Worm (Caenorhabditis elegans): ENCODE data around the gene srb-5.
A peak's percentile ranks its signal among the peaks of the same experiment; 100 is the strongest.

srb-5 gene

ce11 chrII:5148349-5148748 lies 14.8 kb downstream of the srb-5 start, which contains the start of gene F58A6.5:
TSS of gene F58A6.5 (minus strand) at chrII:5148449.
- TF ChIP-seq C08G9.2 (tag; optimal IDR thresholded peaks at IDR 0.05) (no peak), ceh-22 (tag; optimal IDR thresholded peaks at IDR 0.05) (no peak), eyg-1 (tag; optimal IDR thresholded peaks at IDR 0.05) (no peak), ceh-18 (tag; optimal IDR thresholded peaks at IDR 0.05) (no peak), sdc-2 (tag; optimal IDR thresholded peaks at IDR 0.05) (no peak), ceh-45 (GFP tag; IDR thresholded peaks at IDR 0.05) (no peak), ceh-9 (tag; optimal IDR thresholded peaks at IDR 0.05) (no peak), F13H6.1 (tag; optimal IDR thresholded peaks at IDR 0.05) (no peak), lin-11 (tag; optimal IDR thresholded peaks at IDR 0.05) (no peak), ceh-6 (GFP tag; optimal IDR thresholded peaks at IDR 0.05) (no peak), ceh-19 (GFP tag; optimal IDR thresholded peaks at IDR 0.05) (no peak), unc-3 (GFP tag; conservative IDR thresholded peaks at IDR 0.05) (no peak), unc-3 (tag; optimal IDR thresholded peaks at IDR 0.05) (no peak), ahr-1 (tag; optimal IDR thresholded peaks at IDR 0.05) (no peak), pag-3 (tag; optimal IDR thresholded peaks at IDR 0.05; ENCODE audit: borderline replicate concordance) (no peak), nhr-232 (tag; optimal IDR thresholded peaks at IDR 0.05) (no peak), elt-2 (tag; optimal IDR thresholded peaks at IDR 0.05) (no peak), elt-4 (tag; optimal IDR thresholded peaks at IDR 0.05) (no peak), fax-1 (tag; optimal IDR thresholded peaks at IDR 0.05) (no peak), hlh-15 (tag; optimal IDR thresholded peaks at IDR 0.05) (no peak)

ce11 chrII:5142619-5143018 lies 20.6 kb downstream of the srb-5 start, which contains the start of gene F58A6.1:
TSS of gene F58A6.1 (plus strand) at chrII:5142919.
- no peak for TF ChIP-seq ceh-34 (tag; optimal IDR thresholded peaks at IDR 0.05)
- no peak for TF ChIP-seq unc-86 (tag; optimal IDR thresholded peaks at IDR 0.05)
- no peak for TF ChIP-seq elt-2 (tag; optimal IDR thresholded peaks at IDR 0.05)
- TF ChIP-seq C08G9.2 (tag; optimal IDR thresholded peaks at IDR 0.05) = no peak
- TF ChIP-seq zip-5 (tag; optimal IDR thresholded peaks at IDR 0.05) = no peak
- no peak for TF ChIP-seq pros-1 (tag; optimal IDR thresholded peaks at IDR 0.05)
- TF ChIP-seq elt-4 (tag; optimal IDR thresholded peaks at IDR 0.05) = no peak
- TF ChIP-seq fkh-6 (tag; optimal IDR thresholded peaks at IDR 0.05) = no peak
- no peak for TF ChIP-seq sox-2 (GFP tag; IDR thresholded peaks at IDR 0.05)
- TF ChIP-seq eyg-1 (tag; optimal IDR thresholded peaks at IDR 0.05) = no peak
- no peak for TF ChIP-seq F13H6.1 (tag; optimal IDR thresholded peaks at IDR 0.05)
- TF ChIP-seq lin-11 (tag; optimal IDR thresholded peaks at IDR 0.05) = no peak
- TF ChIP-seq ceh-45 (GFP tag; IDR thresholded peaks at IDR 0.05) = no peak
- TF ChIP-seq ceh-9 (tag; optimal IDR thresholded peaks at IDR 0.05) = no peak

- TF ChIP-seq elt-2 (tag; optimal IDR thresholded peaks at IDR 0.05) (peak; percentile 65), nfya-1 (tag; optimal IDR thresholded peaks at IDR 0.05) (no peak)
These were observed 21.2 kb downstream of the srb-5 start, which contains the start of gene nas-29 for ce11 chrII:5141945-5142514. TSS of gene nas-29 (minus strand) at chrII:5142036.

- no peak for TF ChIP-seq ceh-2 (tag; optimal IDR thresholded peaks at IDR 0.05)
- TF ChIP-seq unc-3 (GFP tag; conservative IDR thresholded peaks at IDR 0.05) = no peak
- TF ChIP-seq unc-3 (tag; optimal IDR thresholded peaks at IDR 0.05) = no peak
- no peak for TF ChIP-seq syd-9 (tag; optimal IDR thresholded peaks at IDR 0.05)
- no peak for TF ChIP-seq unc-55 (GFP tag; optimal IDR thresholded peaks at IDR 0.05)
- no peak for TF ChIP-seq pha-2 (tag; optimal IDR thresholded peaks at IDR 0.05)
These were observed 26.9 kb downstream of the srb-5 start, which contains the start of gene F58A6.2 for ce11 chrII:5136296-5136767. TSS of gene F58A6.2 (plus strand) at chrII:5136717.

DNA sequence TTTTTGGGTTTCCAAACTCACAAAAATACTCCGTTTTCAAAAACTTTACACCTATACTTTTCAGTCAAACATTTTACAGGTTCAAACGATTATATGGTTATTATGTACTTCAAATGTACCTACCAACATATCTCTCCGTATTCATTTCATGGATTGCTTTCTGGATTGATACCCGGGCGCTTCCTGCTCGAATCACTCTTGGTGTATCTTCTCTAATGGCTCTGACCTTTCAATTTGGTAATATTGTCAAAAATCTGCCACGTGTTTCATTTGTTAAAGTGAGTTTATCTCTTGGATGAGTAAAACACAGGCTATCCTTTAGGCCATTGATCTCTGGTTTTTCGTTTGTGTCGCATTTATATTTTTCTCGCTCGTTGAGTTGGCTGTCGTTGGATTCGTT lies 31.4 kb downstream of the srb-5 start:
- TF ChIP-seq sdc-2 (tag; optimal IDR thresholded peaks at IDR 0.05) (no peak), tbx-7 (tag; optimal IDR thresholded peaks at IDR 0.05) (no peak), nhr-232 (tag; optimal IDR thresholded peaks at IDR 0.05) (no peak), pha-2 (tag; optimal IDR thresholded peaks at IDR 0.05) (no peak), lim-6 (tag; optimal IDR thresholded peaks at IDR 0.05) (no peak), hlh-15 (tag; optimal IDR thresholded peaks at IDR 0.05) (no peak), hlh-13 (GFP tag; optimal IDR thresholded peaks at IDR 0.05) (no peak), T23F11.4 (GFP tag; optimal IDR thresholded peaks at IDR 0.05) (no peak), ets-4 (tag; optimal IDR thresholded peaks at IDR 0.05) (no peak), ceh-6 (GFP tag; optimal IDR thresholded peaks at IDR 0.05) (no peak), ama-1 (optimal IDR thresholded peaks at IDR 0.05) (no peak), unc-42 (tag; optimal IDR thresholded peaks at IDR 0.05) (no peak), npax-4 (tag; optimal IDR thresholded peaks at IDR 0.05) (no peak), ceh-19 (GFP tag; optimal IDR thresholded peaks at IDR 0.05) (no peak), tbx-2 (tag; optimal IDR thresholded peaks at IDR 0.05) (no peak)

Measured in whole organism, late embryonic.